Fruit fly (Drosophila melanogaster): Measurements from ENCODE around the gene CG4496.

CG4496 gene

DNA sequence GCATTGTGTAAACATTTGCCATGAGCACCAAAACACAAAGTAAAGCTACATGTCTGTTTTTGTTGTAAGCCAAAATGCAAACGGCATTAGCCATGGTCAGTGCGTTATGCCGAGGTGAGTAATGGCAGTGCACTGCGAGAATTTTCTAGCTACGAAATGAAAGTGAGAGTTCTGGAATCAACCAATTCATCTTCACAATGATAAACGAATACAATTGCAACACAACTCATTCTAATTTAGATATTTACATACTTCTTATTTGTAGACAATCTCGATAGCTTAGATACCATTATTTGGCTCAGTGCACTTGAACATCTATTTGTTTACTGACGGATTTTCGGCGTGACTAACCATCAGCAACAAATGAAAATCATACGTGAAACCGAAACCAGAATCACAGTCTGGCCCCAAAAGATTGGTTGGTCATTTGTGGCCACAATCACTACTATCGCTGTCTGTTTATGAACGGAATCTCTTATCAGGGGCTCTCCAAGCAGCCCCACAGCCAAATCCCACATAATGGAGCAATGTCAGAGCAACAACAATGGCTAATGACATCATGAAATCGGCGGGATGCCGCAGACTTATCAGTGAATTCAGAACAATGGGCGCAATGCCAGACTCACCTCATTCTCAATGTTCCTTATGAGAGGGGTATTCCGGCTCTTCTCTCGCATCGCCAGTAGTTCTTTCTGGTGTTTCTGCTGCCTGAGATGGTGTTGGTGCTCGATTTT is 34.8 kb downstream of the CG4496 start (continued):
- TF ChIP-seq esg (GFP tag; conservative IDR thresholded peaks at IDR 0.05) (peak; percentile 38; the same call in 1 of the 2 replicates), CG4360 (GFP tag; IDR thresholded peaks at IDR 0.05) (0 out of 2 replicates have a peak, but pooled peaks have one; percentile 12), CG13296 (GFP tag; optimal IDR thresholded peaks at IDR 0.05) (no peak), ara (GFP tag; IDR thresholded peaks at IDR 0.05) (peak; percentile 64; the same call in 1 of the 2 replicates), dpn (GFP tag; optimal IDR thresholded peaks at IDR 0.05) (peak in 1 of 2 experiments; percentile 16), odd (GFP tag; optimal IDR thresholded peaks at IDR 0.05) (no peak), pan (optimal IDR thresholded peaks at IDR 0.05) (no peak), pan (GFP tag; optimal IDR thresholded peaks at IDR 0.05 in 1 of 2, IDR thresholded peaks at IDR 0.05 in 1 of 2) (peak in 1 of 2 experiments; percentile 17), Hmx (GFP tag; optimal IDR thresholded peaks at IDR 0.05) (no peak), fd102C (GFP tag; optimal IDR thresholded peaks at IDR 0.05) (no peak), H2.0 (GFP tag; IDR thresholded peaks at IDR 0.05) (peak; percentile 45), jumu (GFP tag; optimal IDR thresholded peaks at IDR 0.05) (peak; percentile 25), CG9932 (GFP tag; IDR thresholded peaks at IDR 0.05) (no peak), CG13424 (tag; optimal IDR thresholded peaks at IDR 0.05) (no peak), CG15601 (tag; optimal IDR thresholded peaks at IDR 0.05) (no peak), crc (GFP tag; optimal IDR thresholded peaks at IDR 0.05) (peak; percentile 31), ab (GFP tag; optimal IDR thresholded peaks at IDR 0.05) (no peak), CG12155 (GFP tag; optimal IDR thresholded peaks at IDR 0.05) (peak; percentile 4), wek (GFP tag; optimal IDR thresholded peaks at IDR 0.05) (peak; percentile 40), inv (GFP tag; IDR thresholded peaks at IDR 0.05; ENCODE audit: partially characterized antibody) (no peak), CG13894 (tag; optimal IDR thresholded peaks at IDR 0.05) (peak; percentile 7), H15 (GFP tag; IDR thresholded peaks at IDR 0.05) (0 out of 3 replicates have a peak, but pooled peaks have one; percentile 28), CG9817 (tag; optimal IDR thresholded peaks at IDR 0.05) (peak; percentile 14), Doc3 (GFP tag; IDR thresholded peaks at IDR 0.05; ENCODE audit: partially characterized antibody) (no peak), ci (GFP tag; IDR thresholded peaks at IDR 0.05) (peak; percentile 64; the same call in 2 of the 3 replicates), row (GFP tag; IDR thresholded peaks at IDR 0.05) (peak; percentile 45), CG1647 (GFP tag; optimal IDR thresholded peaks at IDR 0.05) (peak; percentile 13), sens-2 (GFP tag; IDR thresholded peaks at IDR 0.05) (no peak), her (GFP tag; optimal IDR thresholded peaks at IDR 0.05) (peak; percentile 31), crp (GFP tag; optimal IDR thresholded peaks at IDR 0.05) (no peak), az2 (GFP tag; optimal IDR thresholded peaks at IDR 0.05) (peak; percentile 36), bcd (GFP tag; optimal IDR thresholded peaks at IDR 0.05) (peak; percentile 13), ind (GFP tag; optimal IDR thresholded peaks at IDR 0.05) (peak; percentile 18), HLH3B (GFP tag; IDR thresholded peaks at IDR 0.05) (peak; percentile 46; the same call in 1 of the 2 replicates), pzg (GFP tag; optimal IDR thresholded peaks at IDR 0.05) (no peak), kay (GFP tag; optimal IDR thresholded peaks at IDR 0.05) (peak; percentile 49), sens (GFP tag) (peak; percentile 92), Aef1 (GFP tag; IDR thresholded peaks at IDR 0.05) (peak; percentile 24; the same call in 1 of the 3 replicates), CG8765 (GFP tag; IDR thresholded peaks at IDR 0.05) (no peak), slp2 (GFP tag; optimal IDR thresholded peaks at IDR 0.05) (peak; percentile 36), CG7786 (GFP tag; optimal IDR thresholded peaks at IDR 0.05) (peak; percentile 2), pho (GFP tag; optimal IDR thresholded peaks at IDR 0.05) (peak; percentile 1), CG3847 (GFP tag; IDR thresholded peaks at IDR 0.05) (no peak), CG1233 (GFP tag; optimal IDR thresholded peaks at IDR 0.05) (peak; percentile 21), CG9876 (GFP tag; optimal IDR thresholded peaks at IDR 0.05) (no peak), CG3995 (GFP tag; optimal IDR thresholded peaks at IDR 0.05) (no peak), tgo (GFP tag; IDR thresholded peaks at IDR 0.05) (peak; percentile 30; the same call in 1 of the 3 replicates), ranshi (GFP tag; IDR thresholded peaks at IDR 0.05) (peak; percentile 18; the same call in 1 of the 2 replicates), CG10209 (GFP tag; optimal IDR thresholded peaks at IDR 0.05) (peak; percentile 6), MTF-1 (GFP tag; optimal IDR thresholded peaks at IDR 0.05; ENCODE audit: borderline replicate concordance) (no peak)

Data from whole organism, embryonic.